Worm (Caenorhabditis elegans): Measurements from ENCODE around the gene pin-2.

- no peak for TF ChIP-seq alr-1 (tag; optimal IDR thresholded peaks at IDR 0.05)
- no peak for TF ChIP-seq mab-5 (tag; optimal IDR thresholded peaks at IDR 0.05)
- no peak for TF ChIP-seq lin-39 (tag; optimal IDR thresholded peaks at IDR 0.05)
Observed at ce11 chrIV:12746284-12746683, 47.4 kb upstream of the pin-2 start, which contains the start of gene inx-6.
